Worm (Caenorhabditis elegans): ENCODE results near the gene F40H3.2.

F40H3.2 gene

ce11 chrII:6160994-6161393 lies 12.5 kb upstream of the F40H3.2 start, which contains the start of gene exp-1:
exp-1 (minus strand) TSS chrII:6161094.
- TF ChIP-seq ceh-6 (GFP tag; optimal IDR thresholded peaks at IDR 0.05), result no peak
- TF ChIP-seq pax-1 (tag; optimal IDR thresholded peaks at IDR 0.05), result no peak
- no peak for TF ChIP-seq ceh-30 (tag; optimal IDR thresholded peaks at IDR 0.05)
- TF ChIP-seq dmd-4 (tag; optimal IDR thresholded peaks at IDR 0.05; ENCODE audit: borderline replicate concordance), result no peak

- TF ChIP-seq unc-42 (tag; optimal IDR thresholded peaks at IDR 0.05) (peak; percentile 0), ets-4 (tag; optimal IDR thresholded peaks at IDR 0.05) (no peak)
These were observed 8.3 kb upstream of the F40H3.2 start for ce11 chrII:6165152-6165551.

ce11 chrII:6168714-6169113 lies 4.7 kb upstream of the F40H3.2 start:
- TF ChIP-seq tbx-2 (tag; optimal IDR thresholded peaks at IDR 0.05) (no peak), ceh-31 (tag; optimal IDR thresholded peaks at IDR 0.05) (no peak), ref-2 (tag; optimal IDR thresholded peaks at IDR 0.05) (no peak), elt-2 (tag; optimal IDR thresholded peaks at IDR 0.05) (no peak), ceh-19 (GFP tag; optimal IDR thresholded peaks at IDR 0.05) (no peak), tbx-7 (tag; optimal IDR thresholded peaks at IDR 0.05) (no peak), pros-1 (tag; optimal IDR thresholded peaks at IDR 0.05) (no peak), gmeb-2 (tag; optimal IDR thresholded peaks at IDR 0.05) (no peak)

ce11 chrII:6169156-6169555 lies 4.3 kb upstream of the F40H3.2 start, which contains the start of gene hst-3.1:
hst-3.1 (minus strand) TSS chrII:6169256.
- TF ChIP-seq che-1 (tag; optimal IDR thresholded peaks at IDR 0.05), result no peak
- TF ChIP-seq K09A11.1 (tag; optimal IDR thresholded peaks at IDR 0.05; ENCODE audit: insufficient read depth), result no peak
- TF ChIP-seq unc-3 (GFP tag; conservative IDR thresholded peaks at IDR 0.05), result no peak
- TF ChIP-seq unc-3 (tag; optimal IDR thresholded peaks at IDR 0.05), result no peak
- no peak for TF ChIP-seq elt-4 (tag; optimal IDR thresholded peaks at IDR 0.05)
- no peak for TF ChIP-seq pha-4 (tag; optimal IDR thresholded peaks at IDR 0.05)
- TF ChIP-seq unc-86 (tag; optimal IDR thresholded peaks at IDR 0.05), result no peak
- TF ChIP-seq eyg-1 (tag; optimal IDR thresholded peaks at IDR 0.05), result no peak
- TF ChIP-seq madf-2 (tag; optimal IDR thresholded peaks at IDR 0.05), result no peak
- TF ChIP-seq dve-1 (tag; optimal IDR thresholded peaks at IDR 0.05), result no peak
- TF ChIP-seq ama-1 (optimal IDR thresholded peaks at IDR 0.05), result no peak
- no peak for TF ChIP-seq K02D7.2 (tag; optimal IDR thresholded peaks at IDR 0.05)
- no peak for TF ChIP-seq T23F11.4 (GFP tag; optimal IDR thresholded peaks at IDR 0.05)
- no peak for TF ChIP-seq ceh-30 (tag; optimal IDR thresholded peaks at IDR 0.05)
- no peak for TF ChIP-seq ceh-34 (tag; optimal IDR thresholded peaks at IDR 0.05)

ce11 chrII:6170236-6170635 lies 3.2 kb upstream of the F40H3.2 start:
- TF ChIP-seq ceh-6 (GFP tag; optimal IDR thresholded peaks at IDR 0.05) (no peak), eyg-1 (tag; optimal IDR thresholded peaks at IDR 0.05) (no peak), F13H6.1 (tag; optimal IDR thresholded peaks at IDR 0.05) (no peak), pha-2 (tag; optimal IDR thresholded peaks at IDR 0.05) (no peak), ceh-14 (tag; optimal IDR thresholded peaks at IDR 0.05) (no peak), ceh-45 (GFP tag; IDR thresholded peaks at IDR 0.05) (no peak), unc-55 (GFP tag; optimal IDR thresholded peaks at IDR 0.05) (peak; percentile 96), rnt-1 (tag; optimal IDR thresholded peaks at IDR 0.05) (peak; percentile 17), ceh-18 (tag; optimal IDR thresholded peaks at IDR 0.05) (peak; percentile 46)

ce11 chrII:6171228-6171627 lies 2.2 kb upstream of the F40H3.2 start, which contains the start of gene F40H3.3:
F40H3.3 (plus strand) TSS chrII:6171507.
- TF ChIP-seq fax-1 (tag; optimal IDR thresholded peaks at IDR 0.05) (no peak), zip-5 (tag; optimal IDR thresholded peaks at IDR 0.05) (no peak), ref-2 (tag; optimal IDR thresholded peaks at IDR 0.05) (no peak), pqm-1 (tag; optimal IDR thresholded peaks at IDR 0.05) (no peak), pha-2 (tag; optimal IDR thresholded peaks at IDR 0.05) (no peak), sox-2 (GFP tag; IDR thresholded peaks at IDR 0.05) (no peak), odd-2 (tag; optimal IDR thresholded peaks at IDR 0.05) (no peak), eyg-1 (tag; optimal IDR thresholded peaks at IDR 0.05) (no peak), ets-4 (tag; optimal IDR thresholded peaks at IDR 0.05) (no peak), Y22D7AL.16 (tag; optimal IDR thresholded peaks at IDR 0.05) (no peak), T23F11.4 (GFP tag; optimal IDR thresholded peaks at IDR 0.05) (no peak), ceh-31 (tag; optimal IDR thresholded peaks at IDR 0.05) (no peak), ceh-30 (tag; optimal IDR thresholded peaks at IDR 0.05) (no peak), gmeb-2 (tag; optimal IDR thresholded peaks at IDR 0.05) (no peak), hlh-15 (tag; optimal IDR thresholded peaks at IDR 0.05) (no peak), tbx-7 (tag; optimal IDR thresholded peaks at IDR 0.05) (no peak), K09A11.1 (tag; optimal IDR thresholded peaks at IDR 0.05; ENCODE audit: insufficient read depth) (no peak), pha-4 (tag; optimal IDR thresholded peaks at IDR 0.05) (no peak)

All from whole organism, late embryonic.